Worm (Caenorhabditis elegans) whole organism, L4 larva: Measurements from ENCODE around the gene F42C5.3.

Source experiments
- F37D6.2 ChIP-seq: sonication (generic microtip); optimal IDR thresholded peaks from 2 replicates; lab custom pipeline; 2016; ENCODE audit warnings: mild to moderate bottlenecking, missing genetic modification characterization, missing compliant biosample characterization
- dve-1 ChIP-seq: sonication (generic microtip); optimal IDR thresholded peaks from 2 replicates; lab custom pipeline; 2017; ENCODE audit warnings: antibody characterized with exemption, mild to moderate bottlenecking, missing genetic modification characterization, missing compliant biosample characterization; ENCODE audit not compliant: insufficient read depth
- fos-1 ChIP-seq: fragments of 150-350 bp; optimal IDR thresholded peaks from 2 replicates; lab custom pipeline; 2014; ENCODE audit warnings: missing biosample characterization, missing genetic modification characterization
- jun-1 ChIP-seq: fragments of 150-350 bp; optimal IDR thresholded peaks from 2 replicates; lab custom pipeline; 2014; ENCODE audit warnings: missing biosample characterization, missing genetic modification reagents, missing genetic modification characterization
- lin-13 ChIP-seq: fragments of 150-350 bp; optimal IDR thresholded peaks from 2 replicates; lab custom pipeline; 2014; ENCODE audit warnings: missing biosample characterization, missing genetic modification reagents, missing genetic modification characterization
- nhr-42 ChIP-seq: fragments of 200-800 bp; sonication (Bioruptor generic); IDR thresholded peaks from 2 replicates; pipeline ENCODE4 v1.3.6; 2022; ENCODE audit warnings: missing genetic modification characterization, missing compliant biosample characterization
- pqm-1 ChIP-seq: sonication (generic microtip); optimal IDR thresholded peaks from 2 replicates; lab custom pipeline; 2017; ENCODE audit warnings: missing biosample characterization, missing genetic modification characterization
- snpc-1.2 ChIP-seq: fragments of 200-800 bp; sonication (Bioruptor generic); IDR thresholded peaks from 2 replicates; pipeline ENCODE4 v1.3.6; 2022; ENCODE audit warnings: missing genetic modification reagents, missing genetic modification characterization, missing compliant biosample characterization
- ztf-7 ChIP-seq: fragments of 150-350 bp; optimal IDR thresholded peaks from 2 replicates; lab custom pipeline; 2014; ENCODE audit warnings: missing biosample characterization, missing genetic modification characterization

ce11 chrIV:7309678-7310077, 22.3 kb upstream of the F42C5.3 start:
- TF ChIP-seq ztf-7 (tag; lab: Kevin White, UChicago) (no peak), dve-1 (tag; lab: Kevin White, UChicago) (no peak), lin-13 (GFP tag; lab: Kevin White, UChicago) (no peak), jun-1 (tag; lab: Kevin White, UChicago) (no peak), F37D6.2 (tag; lab: Kevin White, UChicago) (no peak), fos-1 (no peak), nhr-42 (GFP tag; lab: Robert Waterston, UW) (no peak), snpc-1.2 (GFP tag; lab: Robert Waterston, UW) (no peak), pqm-1 (tag; lab: Kevin White, UChicago) (no peak)
